Fruit fly (Drosophila melanogaster) whole organism, prepupa: ENCODE measurements around the gene NK7.1.

Experiments used
- Blimp-1 ChIP-seq: fragments of 200-800 bp; sonication (Bioruptor generic); optimal IDR thresholded peaks from 3 replicates; lab custom pipeline; 2017; ENCODE audit warnings: missing biosample characterization, missing genetic modification characterization, mild to moderate bottlenecking, moderate library complexity, missing genetic modification reagents
- CG10669 ChIP-seq: fragments of 200-800 bp; sonication (Bioruptor generic); optimal IDR thresholded peaks from 3 replicates; lab custom pipeline; 2018; ENCODE audit warnings: missing biosample characterization, mild to moderate bottlenecking, missing genetic modification characterization, moderate library complexity
- CG11294 ChIP-seq: fragments of 200-800 bp; sonication (Bioruptor generic); IDR thresholded peaks from 2 replicates; pipeline ENCODE4 v1.3.6; 2022; ENCODE audit warnings: missing biosample characterization, missing genetic modification characterization
- CG11762 ChIP-seq: fragments of 200-800 bp; sonication (Bioruptor generic); optimal IDR thresholded peaks from 3 replicates; lab custom pipeline; 2016; ENCODE audit warnings: missing biosample characterization, missing genetic modification characterization; ENCODE audit not compliant: insufficient read depth
- CG6808 ChIP-seq: fragments of 200-800 bp; sonication (Bioruptor generic); optimal IDR thresholded peaks from 3 replicates; lab custom pipeline; 2017; ENCODE audit warnings: missing biosample characterization, missing genetic modification characterization, mild to moderate bottlenecking, moderate library complexity, missing genetic modification reagents
- Ets21C ChIP-seq: fragments of 200-800 bp; sonication (Bioruptor generic); optimal IDR thresholded peaks from 3 replicates; lab custom pipeline; 2016; ENCODE audit warnings: missing biosample characterization, missing genetic modification characterization
- Lpt ChIP-seq: fragments of 200-800 bp; sonication (Bioruptor generic); optimal IDR thresholded peaks from 3 replicates; lab custom pipeline; 2016; ENCODE audit warnings: missing biosample characterization, missing genetic modification characterization
- Smox ChIP-seq: fragments of 200-800 bp; sonication (Bioruptor generic); optimal IDR thresholded peaks from 3 replicates; lab custom pipeline; 2016; ENCODE audit warnings: missing biosample characterization, missing genetic modification characterization
- Sox102F ChIP-seq: fragments of 200-800 bp; sonication (Bioruptor generic); optimal IDR thresholded peaks from 2 replicates; lab custom pipeline; 2016; ENCODE audit warnings: missing biosample characterization, mild to moderate bottlenecking, missing genetic modification characterization
- Sox14 ChIP-seq: fragments of 200-800 bp; sonication (Bioruptor generic); optimal IDR thresholded peaks from 3 replicates; lab custom pipeline; 2016; ENCODE audit warnings: missing biosample characterization, missing genetic modification characterization
- dac ChIP-seq: fragments of 200-800 bp; sonication (Bioruptor generic); optimal IDR thresholded peaks from 2 replicates; lab custom pipeline; 2017; ENCODE audit warnings: missing biosample characterization, mild to moderate bottlenecking, missing genetic modification characterization
- dsx ChIP-seq: fragments of 200-800 bp; optimal IDR thresholded peaks from 3 replicates; lab custom pipeline; 2019; ENCODE audit warnings: missing biosample characterization, mild to moderate bottlenecking, missing genetic modification characterization, moderate library complexity; ENCODE audit not compliant: poor library complexity, severe bottlenecking
- fd85E ChIP-seq: fragments of 200-800 bp; sonication (Bioruptor generic); optimal IDR thresholded peaks from 3 replicates; lab custom pipeline; 2016; ENCODE audit warnings: missing biosample characterization, missing genetic modification characterization
- ss ChIP-seq, 2 experiments: fragments of 200-800 bp; sonication (Bioruptor generic); optimal IDR thresholded peaks; 2 replicates in 1 of 2; 3 replicates in 1 of 2; lab custom pipeline; 2017 to 2018; ENCODE audit warnings: mild to moderate bottlenecking in 2 of 2, missing biosample characterization in 2 of 2, missing genetic modification characterization in 2 of 2, moderate library complexity in 1 of 2

DNA sequence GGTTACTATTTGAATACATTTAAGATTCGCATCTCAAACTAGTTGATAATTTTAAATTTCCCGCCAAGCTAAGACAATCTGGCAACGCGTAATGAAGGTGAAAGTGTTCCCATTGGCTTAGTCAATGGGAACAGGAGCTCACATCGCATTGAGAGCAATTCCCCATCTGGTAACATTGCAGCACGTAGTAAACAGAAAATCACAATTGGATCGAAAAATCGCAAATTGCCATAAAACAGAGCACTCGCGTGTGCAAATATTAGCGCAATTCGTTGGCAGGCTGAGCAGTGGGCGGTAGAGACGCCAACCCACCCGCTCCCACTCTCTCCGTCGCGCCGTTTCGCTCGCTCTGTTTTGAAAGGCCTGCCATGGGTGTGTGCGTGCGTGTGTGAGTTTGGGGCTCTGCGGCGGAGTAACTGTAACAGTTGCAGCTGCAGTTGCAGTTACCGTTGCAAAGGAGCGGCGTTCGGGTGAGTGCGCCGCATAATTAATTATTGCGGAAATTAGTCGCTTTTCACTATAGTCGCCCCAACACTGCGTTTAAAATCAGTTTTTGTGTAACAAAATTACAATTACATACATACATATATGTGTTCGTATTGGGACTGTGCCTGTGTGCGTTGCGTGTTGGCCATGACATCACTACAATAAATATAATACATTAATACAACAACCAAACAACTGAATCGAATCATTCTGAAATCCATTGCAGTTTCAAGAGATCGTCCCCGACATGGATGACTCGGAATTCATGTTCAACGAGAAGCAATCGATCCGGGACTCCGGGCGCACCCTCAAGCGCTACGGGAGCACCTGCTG, 74.5 kb downstream of the NK7.1 start:
- no peak for TF ChIP-seq Ets21C
- TF ChIP-seq Sox102F (GFP tag; lab: Kevin White, UChicago): no peak
- no peak for TF ChIP-seq Sox14 (GFP tag; lab: Kevin White, UChicago)
- no peak for TF ChIP-seq CG11294
- no peak for TF ChIP-seq CG11762 (GFP tag; lab: Kevin White, UChicago)
- TF ChIP-seq Lpt (GFP tag; lab: Kevin White, UChicago): no peak
- no peak for TF ChIP-seq CG10669
- no peak for TF ChIP-seq dsx
- no peak for TF ChIP-seq CG6808 (GFP tag; lab: Kevin White, UChicago)
- no peak for TF ChIP-seq dac (GFP tag; lab: Kevin White, UChicago)
- TF ChIP-seq Smox (GFP tag; lab: Kevin White, UChicago): no peak
- TF ChIP-seq fd85E: no peak
- TF ChIP-seq Blimp-1 (GFP tag; lab: Kevin White, UChicago): peak; percentile 99
- TF ChIP-seq ss (GFP tag; optimal IDR thresholded peaks at IDR 0.05; lab: Kevin White, UChicago): peak in 1 of 2 experiments; percentile 21
